Fruit fly (Drosophila melanogaster): Measurements from ENCODE around the gene Sf3a1.

Gene Sf3a1

DNA sequence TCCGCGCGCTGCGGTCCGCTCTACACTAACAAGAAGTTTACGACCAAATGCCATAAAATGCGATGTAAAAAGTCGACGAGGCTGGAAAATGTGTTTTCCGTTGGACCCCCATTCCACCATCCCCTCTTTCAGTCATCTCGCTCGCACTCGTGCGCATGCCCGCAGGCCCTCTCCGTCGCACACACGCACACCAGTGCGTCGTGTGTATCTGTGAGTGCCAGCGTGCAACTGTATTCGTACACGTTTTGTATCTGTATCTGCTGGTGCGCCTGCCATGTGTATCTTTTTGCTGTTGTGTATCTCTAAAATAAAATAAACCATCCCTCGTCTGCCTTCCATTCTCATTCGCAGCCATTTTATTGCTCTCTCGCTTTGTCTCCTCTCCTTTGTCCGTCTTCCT is 41.9 kb downstream of the Sf3a1 start (continued):
- TF ChIP-seq sr (GFP tag; IDR thresholded peaks at IDR 0.05) (no peak), unc-4 (GFP tag; IDR thresholded peaks at IDR 0.05; ENCODE audit: partially characterized antibody) (no peak), H15 (GFP tag; IDR thresholded peaks at IDR 0.05) (no peak), fu2 (GFP tag; optimal IDR thresholded peaks at IDR 0.05) (no peak), exex (tag; optimal IDR thresholded peaks at IDR 0.05) (no peak), pzg (GFP tag; optimal IDR thresholded peaks at IDR 0.05) (no peak), klu (GFP tag; IDR thresholded peaks at IDR 0.05) (no peak), CG18476 (GFP tag; optimal IDR thresholded peaks at IDR 0.05) (no peak), CG14710 (tag; optimal IDR thresholded peaks at IDR 0.05) (no peak), gcm (GFP tag; optimal IDR thresholded peaks at IDR 0.05) (peak; percentile 70), wek (GFP tag; optimal IDR thresholded peaks at IDR 0.05) (no peak), CG11093 (GFP tag; IDR thresholded peaks at IDR 0.05) (0 out of 3 replicates have a peak, but pooled peaks have one; percentile 12), Nf-YB (GFP tag; optimal IDR thresholded peaks at IDR 0.05) (peak; percentile 90), maf-S (GFP tag; optimal IDR thresholded peaks at IDR 0.05) (no peak), pum (GFP tag; optimal IDR thresholded peaks at IDR 0.05) (no peak), Usf (GFP tag; optimal IDR thresholded peaks at IDR 0.05) (no peak), row (GFP tag; IDR thresholded peaks at IDR 0.05) (0 out of 3 replicates have a peak, but pooled peaks have one; percentile 6)

DNA sequence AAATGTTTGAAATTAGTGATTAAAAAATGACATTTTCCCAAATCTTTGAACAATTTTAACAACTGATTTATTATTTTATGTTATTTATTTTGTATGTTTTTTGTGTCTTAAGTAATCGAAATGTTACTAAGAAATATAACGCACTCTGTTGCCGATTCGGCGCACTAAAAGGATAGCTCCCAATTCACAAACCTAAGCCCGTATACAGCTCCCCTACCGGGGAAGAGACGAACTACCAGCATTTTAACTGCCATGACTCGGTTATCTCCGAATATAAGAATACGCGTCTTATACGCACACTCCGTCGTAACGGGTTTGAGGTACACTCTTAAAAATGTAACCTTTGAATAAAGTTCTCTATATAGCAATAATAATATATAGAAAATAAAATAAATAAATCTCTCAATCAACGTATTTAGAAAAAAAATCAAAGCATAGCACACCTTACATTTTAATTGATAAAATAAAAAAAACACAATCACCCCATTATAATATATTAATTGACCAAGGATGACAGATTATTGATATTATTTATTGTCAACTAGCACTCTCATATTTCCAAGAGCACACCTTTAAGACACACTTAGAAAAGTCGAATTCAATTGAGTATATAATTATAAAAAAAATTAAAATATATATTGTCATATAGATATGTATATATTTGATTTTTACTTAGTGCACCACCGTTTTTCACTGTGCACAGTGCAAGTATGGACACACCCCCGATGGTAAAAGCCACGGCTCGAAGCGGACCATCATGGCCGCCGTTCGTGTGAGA is 44.2 kb downstream of the Sf3a1 start:
- TF ChIP-seq sug (tag; optimal IDR thresholded peaks at IDR 0.05), result peak; percentile 76
- TF ChIP-seq nom (GFP tag; optimal IDR thresholded peaks at IDR 0.05), result no peak
- no peak for TF ChIP-seq dati (GFP tag; IDR thresholded peaks at IDR 0.05)
- TF ChIP-seq GATAe (GFP tag; conservative IDR thresholded peaks at IDR 0.05), result no peak
- TF ChIP-seq jumu (GFP tag; optimal IDR thresholded peaks at IDR 0.05), result no peak
- peak; percentile 84 for TF ChIP-seq PHDP (tag; optimal IDR thresholded peaks at IDR 0.05)
- peak; percentile 67 for TF ChIP-seq org-1 (GFP tag; optimal IDR thresholded peaks at IDR 0.05)
- TF ChIP-seq Hr3 (GFP tag; optimal IDR thresholded peaks at IDR 0.05), result peak; percentile 87
- peak; percentile 15 for TF ChIP-seq Atf-2 (GFP tag; optimal IDR thresholded peaks at IDR 0.05)
- TF ChIP-seq Gsc (GFP tag; IDR thresholded peaks at IDR 0.05), result no peak
- TF ChIP-seq YL-1 (GFP tag; optimal IDR thresholded peaks at IDR 0.05), result peak; percentile 48
- TF ChIP-seq cwo (GFP tag; optimal IDR thresholded peaks at IDR 0.05), result peak; percentile 75
- no peak for TF ChIP-seq eve (GFP tag; optimal IDR thresholded peaks at IDR 0.05)
- TF ChIP-seq CG4328 (GFP tag; optimal IDR thresholded peaks at IDR 0.05), result peak; percentile 81
- TF ChIP-seq CG6254 (GFP tag; optimal IDR thresholded peaks at IDR 0.05), result peak; percentile 81
- TF ChIP-seq odd (GFP tag; optimal IDR thresholded peaks at IDR 0.05), result peak; percentile 89
- no peak for TF ChIP-seq CG17186 (GFP tag; optimal IDR thresholded peaks at IDR 0.05)
- peak; percentile 80 for TF ChIP-seq CG3407 (GFP tag; optimal IDR thresholded peaks at IDR 0.05)
- TF ChIP-seq bowl (GFP tag; IDR thresholded peaks at IDR 0.05), result no peak
- peak; percentile 36 for TF ChIP-seq Myb (GFP tag; optimal IDR thresholded peaks at IDR 0.05)
- TF ChIP-seq nerfin-1 (tag; optimal IDR thresholded peaks at IDR 0.05), result peak; percentile 73
- no peak; the same call in 1 of the 2 replicates for TF ChIP-seq ro (GFP tag; IDR thresholded peaks at IDR 0.05)
- peak; percentile 43 for TF ChIP-seq CG15514 (GFP tag; optimal IDR thresholded peaks at IDR 0.05)
- TF ChIP-seq danr (GFP tag; IDR thresholded peaks at IDR 0.05), result peak; percentile 52; the same call in 1 of the 2 replicates
- TF ChIP-seq dm (GFP tag; optimal IDR thresholded peaks at IDR 0.05), result no peak
- no peak for TF ChIP-seq Dad (GFP tag; optimal IDR thresholded peaks at IDR 0.05)
- 0 out of 3 replicates have a peak, but pooled peaks have one; percentile 38 for TF ChIP-seq CG3726 (GFP tag; IDR thresholded peaks at IDR 0.05)
- no peak for TF ChIP-seq CG6791 (GFP tag; IDR thresholded peaks at IDR 0.05; ENCODE audit: partially characterized antibody)
- no peak for TF ChIP-seq wdn (GFP tag; IDR thresholded peaks at IDR 0.05)
- TF ChIP-seq phol (tag; optimal IDR thresholded peaks at IDR 0.05), result peak; percentile 90
- TF ChIP-seq ATbp (GFP tag; optimal IDR thresholded peaks at IDR 0.05), result peak; percentile 74
- TF ChIP-seq CG13424 (tag; optimal IDR thresholded peaks at IDR 0.05), result peak; percentile 93
